Worm (Caenorhabditis elegans) whole organism, L4/young adult: ENCODE results near the gene lrr-1.

ENCODE experiments used
- dao-5 ChIP-seq: sonication (generic microtip); optimal IDR thresholded peaks from 2 replicates; lab custom pipeline; 2016; ENCODE audit warnings: missing genotype, missing genetic modification characterization, moderate library complexity, missing compliant biosample characterization
- him-1 ChIP-seq: sonication (generic microtip); optimal IDR thresholded peaks from 2 replicates; lab custom pipeline; 2016; ENCODE audit warnings: missing genotype, missing genetic modification reagents, missing genetic modification characterization, missing compliant biosample characterization

- TF ChIP-seq him-1 (tag; lab: Kevin White, UChicago), result no peak
- no peak for TF ChIP-seq dao-5 (tag; lab: Kevin White, UChicago)
These were observed 37.1 kb downstream of the lrr-1 start, which contains the start of gene citk-2 for ce11 chrII:4999122-4999521.
